Fruit fly (Drosophila melanogaster): ENCODE data around the gene HBS1.

HBS1 gene

DNA sequence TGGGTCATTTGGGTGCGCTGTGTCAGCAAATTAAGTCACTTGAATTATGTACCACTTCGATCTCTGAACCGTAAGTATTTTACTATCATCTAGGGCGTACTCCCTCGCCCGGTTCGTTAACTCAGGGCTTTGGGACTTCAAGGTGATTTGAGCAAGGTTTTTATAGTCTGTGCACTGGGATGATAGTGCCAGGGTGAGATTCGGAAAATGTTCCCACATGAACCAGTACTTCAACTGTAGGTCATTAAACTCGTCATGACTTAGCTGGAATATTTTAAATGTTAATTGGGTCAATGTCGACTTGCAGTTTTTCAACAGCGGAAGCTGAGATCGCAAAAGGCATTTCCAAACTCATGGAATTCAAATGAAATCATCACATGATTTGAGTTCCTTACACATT is 9.5 kb downstream of the HBS1 start, which contains the start of gene CNMa:
CNMa (minus strand) TSS at position 101 of the 400 bp plus-strand sequence.
- no peak for TF ChIP-seq lola (GFP tag; optimal IDR thresholded peaks at IDR 0.05)
- TF ChIP-seq CG32264 (GFP tag; optimal IDR thresholded peaks at IDR 0.05) = no peak
- no peak for TF ChIP-seq Dif (GFP tag; optimal IDR thresholded peaks at IDR 0.05; ENCODE audit: partially characterized antibody)
- TF ChIP-seq ey (GFP tag; optimal IDR thresholded peaks at IDR 0.05) = no peak
- no peak for TF ChIP-seq Rel (GFP tag; optimal IDR thresholded peaks at IDR 0.05)
- no peak for TF ChIP-seq Rel (tag; optimal IDR thresholded peaks at IDR 0.05)
- TF ChIP-seq Hr83 (GFP tag; optimal IDR thresholded peaks at IDR 0.05; ENCODE audit: poor library complexity, severe bottlenecking) = no peak
- TF ChIP-seq sv (GFP tag; optimal IDR thresholded peaks at IDR 0.05) = no peak
- no peak for TF ChIP-seq OdsH (GFP tag; optimal IDR thresholded peaks at IDR 0.05)
- TF ChIP-seq fru (GFP tag; optimal IDR thresholded peaks at IDR 0.05) = no peak
- TF ChIP-seq HLH106 (tag; optimal IDR thresholded peaks at IDR 0.05) = no peak
- TF ChIP-seq Abd-B (GFP tag; optimal IDR thresholded peaks at IDR 0.05) = no peak
- no peak for TF ChIP-seq tai (GFP tag; optimal IDR thresholded peaks at IDR 0.05)
- TF ChIP-seq h (GFP tag; optimal IDR thresholded peaks at IDR 0.05) = no peak

DNA sequence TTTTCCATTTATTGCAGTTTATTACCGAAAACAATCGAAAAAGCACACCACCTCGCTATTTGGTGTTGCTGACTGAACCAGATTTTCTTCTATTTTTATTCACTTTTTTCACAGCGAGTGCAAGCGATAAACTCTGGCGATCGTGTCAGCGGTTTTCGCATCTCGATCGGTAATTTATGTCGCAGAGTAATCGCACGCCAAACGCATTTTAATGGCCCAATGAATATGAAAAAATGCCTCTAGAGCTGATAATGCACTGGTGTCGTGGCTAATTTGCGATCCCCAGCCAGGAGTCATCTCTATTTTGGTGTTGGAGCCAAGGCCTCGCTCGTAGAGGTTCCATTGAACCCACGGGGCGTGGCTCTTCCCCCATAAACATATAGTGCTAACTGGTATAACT is 11.8 kb downstream of the HBS1 start:
- TF ChIP-seq sv (GFP tag; optimal IDR thresholded peaks at IDR 0.05) (no peak), woc (GFP tag; optimal IDR thresholded peaks at IDR 0.05) (no peak), HLH106 (tag; optimal IDR thresholded peaks at IDR 0.05) (no peak), pan (optimal IDR thresholded peaks at IDR 0.05) (no peak), CrebA (GFP tag; optimal IDR thresholded peaks at IDR 0.05; ENCODE audit: borderline replicate concordance) (no peak), sage (GFP tag; optimal IDR thresholded peaks at IDR 0.05) (no peak), N (GFP tag; optimal IDR thresholded peaks at IDR 0.05) (no peak), Dfd (GFP tag; optimal IDR thresholded peaks at IDR 0.05) (no peak), Hr78 (GFP tag; optimal IDR thresholded peaks at IDR 0.05) (no peak), jim (GFP tag; optimal IDR thresholded peaks at IDR 0.05) (no peak)

- TF ChIP-seq HLH106 (tag; optimal IDR thresholded peaks at IDR 0.05) (no peak), Vsx2 (GFP tag; optimal IDR thresholded peaks at IDR 0.05; ENCODE audit: partially characterized antibody) (peak; percentile 52), N (GFP tag; optimal IDR thresholded peaks at IDR 0.05) (peak; percentile 14), Myc (optimal IDR thresholded peaks at IDR 0.05) (peak; percentile 67)
These were observed 14.5 kb downstream of the HBS1 start for dm6 chr3L:1850498-1850897.

DNA sequence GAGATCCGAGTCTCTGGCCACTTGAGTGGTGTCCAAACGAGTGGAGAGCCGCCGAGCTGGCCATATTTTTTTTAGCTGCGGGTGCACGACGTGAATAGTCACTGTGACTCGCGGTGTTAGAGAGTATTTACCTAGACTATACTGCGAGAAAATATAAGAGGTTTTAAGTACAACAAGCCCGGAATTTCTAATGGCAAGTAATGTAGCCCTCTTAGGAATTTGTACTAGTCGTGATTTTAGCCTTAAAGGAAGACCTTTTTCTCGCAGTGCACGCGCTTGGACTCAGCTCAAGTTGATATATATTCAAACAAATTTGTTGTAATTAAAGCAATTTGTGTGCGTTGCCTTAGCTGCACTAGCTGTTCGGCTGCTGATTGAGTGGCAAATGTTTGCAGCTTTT is 20.4 kb downstream of the HBS1 start:
- no peak for TF ChIP-seq Mio (GFP tag; optimal IDR thresholded peaks at IDR 0.05)
- no peak for TF ChIP-seq Hr78 (GFP tag; optimal IDR thresholded peaks at IDR 0.05)
- TF ChIP-seq Hnf4 (GFP tag; optimal IDR thresholded peaks at IDR 0.05) = no peak
- no peak for TF ChIP-seq dsf (GFP tag; optimal IDR thresholded peaks at IDR 0.05; ENCODE audit: borderline replicate concordance)
- no peak for TF ChIP-seq fru (GFP tag; optimal IDR thresholded peaks at IDR 0.05)
- no peak for TF ChIP-seq sage (GFP tag; optimal IDR thresholded peaks at IDR 0.05)
- no peak for TF ChIP-seq lola (GFP tag; optimal IDR thresholded peaks at IDR 0.05)
- TF ChIP-seq dl (GFP tag; optimal IDR thresholded peaks at IDR 0.05; ENCODE audit: insufficient read depth in 1 of 2, partially characterized antibody in 2 of 2) = no peak
- TF ChIP-seq CG9705 (GFP tag; optimal IDR thresholded peaks at IDR 0.05) = no peak
- no peak for TF ChIP-seq Dif (GFP tag; optimal IDR thresholded peaks at IDR 0.05; ENCODE audit: partially characterized antibody)
- no peak for TF ChIP-seq Sp1 (GFP tag; optimal IDR thresholded peaks at IDR 0.05)
- TF ChIP-seq usp (GFP tag; optimal IDR thresholded peaks at IDR 0.05) = no peak
- TF ChIP-seq N (GFP tag; optimal IDR thresholded peaks at IDR 0.05) = no peak
- no peak for TF ChIP-seq foxo (GFP tag; optimal IDR thresholded peaks at IDR 0.05)
- TF ChIP-seq Rel (GFP tag; optimal IDR thresholded peaks at IDR 0.05) = no peak
- no peak for TF ChIP-seq Rel (tag; optimal IDR thresholded peaks at IDR 0.05)
- no peak for TF ChIP-seq sv (GFP tag; optimal IDR thresholded peaks at IDR 0.05)
- TF ChIP-seq CrebA (GFP tag; optimal IDR thresholded peaks at IDR 0.05; ENCODE audit: borderline replicate concordance) = no peak
- no peak for TF ChIP-seq HLH106 (tag; optimal IDR thresholded peaks at IDR 0.05)
- TF ChIP-seq rgr (GFP tag; optimal IDR thresholded peaks at IDR 0.05) = no peak

DNA sequence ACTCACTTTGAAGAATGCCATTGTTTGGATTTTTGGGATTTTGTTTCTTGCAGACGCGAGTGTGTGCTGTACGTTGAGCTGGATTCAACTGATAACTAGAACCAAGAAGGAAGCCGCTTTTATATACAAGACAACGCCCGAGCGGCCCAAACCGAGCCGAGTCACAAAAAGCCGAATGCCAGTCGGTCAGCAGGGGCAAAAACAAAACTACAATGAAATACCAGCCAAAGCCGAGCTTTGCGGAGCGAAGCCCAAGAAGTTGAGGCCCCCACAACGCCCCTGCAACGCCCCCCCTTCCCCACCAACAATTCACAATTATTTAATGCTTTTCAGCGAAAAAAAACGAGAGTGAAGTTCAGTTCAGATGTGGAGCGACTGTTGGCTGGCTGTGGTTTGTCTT is 23.1 kb downstream of the HBS1 start, which contains the start of gene Cpr62Bc:
Cpr62Bc (minus strand) TSS at position 101 of the 400 bp plus-strand sequence.
- TF ChIP-seq Hnf4 (GFP tag; optimal IDR thresholded peaks at IDR 0.05) (no peak), Jra (GFP tag; optimal IDR thresholded peaks at IDR 0.05) (no peak), usp (GFP tag; optimal IDR thresholded peaks at IDR 0.05) (no peak), OdsH (GFP tag; optimal IDR thresholded peaks at IDR 0.05) (no peak), jim (GFP tag; optimal IDR thresholded peaks at IDR 0.05) (no peak), Vsx2 (GFP tag; optimal IDR thresholded peaks at IDR 0.05; ENCODE audit: partially characterized antibody) (no peak), ey (GFP tag; optimal IDR thresholded peaks at IDR 0.05) (no peak), Hr78 (GFP tag; optimal IDR thresholded peaks at IDR 0.05) (no peak), Mio (GFP tag; optimal IDR thresholded peaks at IDR 0.05) (no peak)

All from whole organism, wandering third instar larva.